Worm (Caenorhabditis elegans): ENCODE results near the gene mpst-4.
"Not testable (repeated sequence)": the region's sequence is repeated elsewhere in the genome, so short reads cannot be mapped to it uniquely, and the experiment has no call there.

- TF ChIP-seq egl-27 (tag; optimal IDR thresholded peaks at IDR 0.05); unc-39 (tag; optimal IDR thresholded peaks at IDR 0.05); unc-62 (GFP tag; optimal IDR thresholded peaks at IDR 0.05); nhr-11 (tag; optimal IDR thresholded peaks at IDR 0.05); nhr-10 (tag; optimal IDR thresholded peaks at IDR 0.05); aly-2 (tag; optimal IDR thresholded peaks at IDR 0.05); ceh-82 (tag; optimal IDR thresholded peaks at IDR 0.05); Y55F3AM.14 (GFP tag; optimal IDR thresholded peaks at IDR 0.05); F13H6.1 (tag; optimal IDR thresholded peaks at IDR 0.05): not testable (repeated sequence)
These were observed 3.0 kb downstream of the mpst-4 start, which contains the start of the genes nspd-5 and F11G11.4 for ce11 chrII:4860260-4860659.

Measured in whole organism, L2 larva.